Worm (Caenorhabditis elegans) whole organism, L4 larva: ENCODE measurements around the gene scrm-8.

ENCODE experiments used
- D1046.2 ChIP-seq: fragments of 200-800 bp; sonication (Bioruptor generic); IDR thresholded peaks from 2 replicates; pipeline ENCODE4 v1.3.6; 2022; ENCODE audit warnings: missing genetic modification characterization, missing compliant biosample characterization
- F49E8.2 ChIP-seq: sonication (generic microtip); optimal IDR thresholded peaks from 2 replicates; lab custom pipeline; 2016; ENCODE audit warnings: missing compliant biosample characterization, mild to moderate bottlenecking, missing genetic modification characterization, borderline replicate concordance
- T20F7.1 ChIP-seq: fragments of 200-800 bp; sonication (Bioruptor generic); optimal IDR thresholded peaks from 2 replicates; lab custom pipeline; 2018; ENCODE audit warnings: mild to moderate bottlenecking, missing genetic modification characterization, missing compliant biosample characterization
- T26A8.4 ChIP-seq: fragments of 200-800 bp; sonication (Bioruptor generic); IDR thresholded peaks from 2 replicates; pipeline ENCODE4 v1.3.6; 2022; ENCODE audit warnings: missing genetic modification characterization, missing compliant biosample characterization
- Y48G9A.11 ChIP-seq: fragments of 200-800 bp; sonication (Bioruptor generic); IDR thresholded peaks from 2 replicates; pipeline ENCODE4 v1.3.6; 2022; ENCODE audit warnings: missing genetic modification reagents, missing genetic modification characterization, missing compliant biosample characterization
- Y5F2A.4 ChIP-seq: fragments of 200-800 bp; sonication (Bioruptor generic); optimal IDR thresholded peaks from 2 replicates; lab custom pipeline; 2018; ENCODE audit warnings: mild to moderate bottlenecking, missing genetic modification characterization, missing compliant biosample characterization
- ama-1 ChIP-seq: fragments of 150-350 bp; optimal IDR thresholded peaks from 2 replicates; lab custom pipeline; 2014; ENCODE audit warnings: inconsistent platforms, mixed read lengths
- ceh-28 ChIP-seq: fragments of 150-350 bp; optimal IDR thresholded peaks from 2 replicates; lab custom pipeline; 2014; ENCODE audit warnings: missing biosample characterization, missing genetic modification reagents, missing genetic modification characterization
- ceh-32 ChIP-seq: sonication (generic microtip); optimal IDR thresholded peaks from 2 replicates; lab custom pipeline; 2016; ENCODE audit warnings: mild to moderate bottlenecking, missing genetic modification characterization, missing compliant biosample characterization; ENCODE audit not compliant: poor library complexity
- dmd-6 ChIP-seq: fragments of 200-800 bp; sonication (Bioruptor generic); IDR thresholded peaks from 2 replicates; pipeline ENCODE4 v1.3.6; 2022; ENCODE audit warnings: missing genetic modification reagents, missing genetic modification characterization, missing compliant biosample characterization
- dpl-1 ChIP-seq: fragments of 150-350 bp; optimal IDR thresholded peaks from 2 replicates; lab custom pipeline; 2014; ENCODE audit warnings: missing biosample characterization, missing genetic modification reagents, missing genetic modification characterization
- dve-1 ChIP-seq: sonication (generic microtip); optimal IDR thresholded peaks from 2 replicates; lab custom pipeline; 2017; ENCODE audit warnings: antibody characterized with exemption, mild to moderate bottlenecking, missing genetic modification characterization, missing compliant biosample characterization; ENCODE audit not compliant: insufficient read depth
- egl-27 ChIP-seq: sonication (generic microtip); optimal IDR thresholded peaks from 3 replicates; lab custom pipeline; 2017; ENCODE audit warnings: missing biosample characterization, missing genetic modification reagents, missing genetic modification characterization
- hmg-1.1 ChIP-seq: fragments of 200-800 bp; sonication (Bioruptor generic); IDR thresholded peaks from 2 replicates; pipeline ENCODE4 v1.3.6; 2022; ENCODE audit warnings: missing genetic modification reagents, missing genetic modification characterization, missing compliant biosample characterization
- lim-7 ChIP-seq: fragments of 200-800 bp; sonication (Bioruptor generic); IDR thresholded peaks from 2 replicates; pipeline ENCODE4 v1.3.6; 2022; ENCODE audit warnings: missing genetic modification characterization, missing compliant biosample characterization
- lin-15B ChIP-seq: fragments of 150-350 bp; sonication (generic microtip); optimal IDR thresholded peaks from 3 replicates; lab custom pipeline; 2014; ENCODE audit warnings: missing biosample characterization, missing genetic modification characterization
- lin-38 ChIP-seq: fragments of 200-800 bp; sonication (Bioruptor generic); IDR thresholded peaks from 2 replicates; pipeline ENCODE4 v1.3.6; 2022; ENCODE audit warnings: missing genetic modification reagents, missing genetic modification characterization, missing compliant biosample characterization
- lir-3 ChIP-seq: sonication (generic microtip); optimal IDR thresholded peaks from 2 replicates; lab custom pipeline; 2016; ENCODE audit warnings: mild to moderate bottlenecking, missing genetic modification characterization, missing compliant biosample characterization
- lsy-2 ChIP-seq, 2 experiments: fragments of 150-350 bp in 1 of 2; sonication (generic microtip) in 1 of 2; optimal IDR thresholded peaks; 2 replicates each; lab custom pipeline; 2014 to 2017; ENCODE audit warnings: missing biosample characterization in 2 of 2, missing genetic modification characterization in 2 of 2
- mdl-1 ChIP-seq, 2 experiments: fragments of 150-350 bp in 1 of 2; sonication (generic microtip) in 1 of 2; optimal IDR thresholded peaks; 2 replicates each; lab custom pipeline; 2014 to 2017; ENCODE audit warnings: missing biosample characterization in 2 of 2, missing genetic modification characterization in 2 of 2
- mes-2 ChIP-seq: sonication (generic microtip); optimal IDR thresholded peaks from 2 replicates; lab custom pipeline; 2016; ENCODE audit warnings: missing genotype, mild to moderate bottlenecking, missing genetic modification characterization, missing compliant biosample characterization; ENCODE audit not compliant: poor library complexity, severe bottlenecking
- mxl-2 ChIP-seq: fragments of 200-800 bp; sonication (Bioruptor generic); conservative IDR thresholded peaks from 2 replicates; pipeline ENCODE4 v1.3.6; 2022; ENCODE audit warnings: missing genetic modification reagents, missing genetic modification characterization, missing compliant biosample characterization
- nhr-11 ChIP-seq: fragments of 150-350 bp; optimal IDR thresholded peaks from 2 replicates; lab custom pipeline; 2014; ENCODE audit warnings: missing biosample characterization, missing genetic modification characterization
- nhr-111 ChIP-seq: fragments of 200-800 bp; sonication (Bioruptor generic); optimal IDR thresholded peaks from 2 replicates; lab custom pipeline; 2018; ENCODE audit warnings: mild to moderate bottlenecking, missing genetic modification characterization, missing compliant biosample characterization
- nhr-28 ChIP-seq: fragments of 150-350 bp; optimal IDR thresholded peaks from 2 replicates; lab custom pipeline; 2014; ENCODE audit warnings: missing biosample characterization, missing genetic modification characterization
- nhr-42 ChIP-seq: fragments of 200-800 bp; sonication (Bioruptor generic); IDR thresholded peaks from 2 replicates; pipeline ENCODE4 v1.3.6; 2022; ENCODE audit warnings: missing genetic modification characterization, missing compliant biosample characterization
- pqm-1 ChIP-seq: sonication (generic microtip); optimal IDR thresholded peaks from 2 replicates; lab custom pipeline; 2017; ENCODE audit warnings: missing biosample characterization, missing genetic modification characterization
- rbr-2 ChIP-seq: sonication (generic microtip); optimal IDR thresholded peaks from 2 replicates; lab custom pipeline; 2016; ENCODE audit warnings: missing genotype, missing genetic modification characterization, missing compliant biosample characterization
- snpc-1.2 ChIP-seq: fragments of 200-800 bp; sonication (Bioruptor generic); IDR thresholded peaks from 2 replicates; pipeline ENCODE4 v1.3.6; 2022; ENCODE audit warnings: missing genetic modification reagents, missing genetic modification characterization, missing compliant biosample characterization
- unc-39 ChIP-seq: sonication (generic microtip); optimal IDR thresholded peaks from 2 replicates; lab custom pipeline; 2017; ENCODE audit warnings: missing biosample characterization, missing genetic modification characterization
- vab-7 ChIP-seq: fragments of 200-800 bp; sonication (Bioruptor generic); IDR thresholded peaks from 2 replicates; pipeline ENCODE4 v1.3.6; 2022; ENCODE audit warnings: missing genetic modification reagents, missing genetic modification characterization, missing compliant biosample characterization
- zip-2 ChIP-seq: fragments of 150-350 bp; optimal IDR thresholded peaks from 2 replicates; lab custom pipeline; 2014; ENCODE audit warnings: missing biosample characterization, missing genetic modification characterization
- ztf-11 ChIP-seq: fragments of 150-350 bp; optimal IDR thresholded peaks from 2 replicates; lab custom pipeline; 2014; ENCODE audit warnings: missing biosample characterization, missing genetic modification characterization

scrm-8 gene

DNA sequence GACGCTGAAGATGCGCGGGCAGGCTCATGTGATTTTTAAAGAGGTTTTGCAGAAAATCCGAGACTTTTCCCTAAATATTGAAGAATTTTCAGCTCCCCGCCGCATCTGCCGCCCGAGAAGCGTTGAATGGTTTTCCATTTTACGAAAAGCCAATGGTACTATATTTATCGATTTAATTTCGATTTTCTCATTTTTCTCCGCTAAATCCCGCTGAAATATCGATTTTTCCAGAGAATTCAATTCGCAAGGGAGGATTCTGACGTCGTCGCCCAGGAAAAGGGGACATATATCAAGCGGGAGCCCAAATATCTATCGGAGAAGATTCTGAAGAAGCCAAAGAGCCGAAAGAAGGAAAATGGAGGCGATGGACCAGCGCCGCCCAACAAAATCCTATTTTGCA lies 7.8 kb downstream of the scrm-8 start:
- peak; percentile 52 for TF ChIP-seq ceh-28 (tag; lab: Kevin White, UChicago)
- 0 out of 2 replicates have a peak, but pooled peaks have one; percentile 28 for TF ChIP-seq lim-7 (GFP tag; lab: Robert Waterston, UW)
- no peak for TF ChIP-seq nhr-11 (tag; lab: Kevin White, UChicago)
- TF ChIP-seq, all 104 proteins: peak for 2

DNA sequence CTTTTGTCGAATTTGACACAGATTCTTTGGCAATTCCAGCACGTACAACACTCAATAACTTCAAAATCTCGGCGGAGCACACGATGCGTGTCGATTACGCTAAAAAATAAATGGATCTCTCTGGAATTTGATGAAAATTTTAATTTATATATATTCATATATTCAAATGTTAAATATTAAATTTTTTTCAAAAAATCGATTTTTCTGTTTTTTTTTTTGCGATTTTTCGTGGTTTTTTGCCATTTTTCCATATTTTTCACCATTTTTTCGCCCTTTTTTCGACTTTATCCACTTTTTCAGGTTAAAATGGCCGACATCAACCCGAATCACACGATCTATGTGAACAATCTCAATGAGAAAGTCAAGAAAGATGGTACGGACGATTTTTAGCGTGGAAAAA lies 9.3 kb downstream of the scrm-8 start, which contains the start of gene rnp-3:
Gene rnp-3, plus strand, starts transcription at position 301 of the 400 bp plus-strand sequence.
- TF ChIP-seq dve-1 (no peak), D1046.2 (GFP tag; lab: Robert Waterston, UW) (no peak), nhr-111 (GFP tag; lab: Kevin White, UChicago) (no peak), ama-1 (lab: Kevin White, UChicago) (no peak), dpl-1 (GFP tag; lab: Kevin White, UChicago) (no peak), dmd-6 (GFP tag; lab: Robert Waterston, UW) (no peak), lir-3 (tag; lab: Kevin White, UChicago) (no peak), nhr-42 (GFP tag; lab: Robert Waterston, UW) (no peak), mes-2 (no peak), ztf-11 (no peak), mxl-2 (GFP tag; lab: Robert Waterston, UW) (no peak), mdl-1 (tag; optimal IDR thresholded peaks at IDR 0.05; lab: Kevin White, UChicago) (no peak)

DNA sequence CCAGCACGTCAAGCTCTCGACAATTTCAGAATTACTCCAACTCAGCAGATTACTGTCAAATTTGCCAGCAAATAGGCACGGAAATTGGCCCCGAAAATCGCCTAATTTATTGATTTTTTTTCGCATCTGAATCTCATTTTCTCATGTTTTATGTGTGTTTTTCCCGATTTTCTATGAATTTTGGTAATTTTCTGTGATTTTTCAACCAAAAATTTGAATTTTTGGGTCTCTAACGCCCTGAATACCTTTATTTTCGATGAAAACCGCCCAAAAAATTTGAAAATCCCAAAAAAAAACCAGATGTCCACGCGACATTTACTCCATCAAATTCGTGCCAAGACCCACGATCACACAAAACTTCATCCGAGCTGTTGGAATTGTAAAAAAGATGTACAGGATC lies 11.6 kb downstream of the scrm-8 start, which contains the start of gene dnj-15:
Gene dnj-15, plus strand, starts transcription at position 301 of the 400 bp plus-strand sequence.
- TF ChIP-seq Y5F2A.4 (GFP tag; lab: Kevin White, UChicago) (no peak), ceh-32 (tag; lab: Kevin White, UChicago) (no peak), mes-2 (no peak), pqm-1 (no peak), vab-7 (GFP tag; lab: Robert Waterston, UW) (no peak), dve-1 (no peak), ztf-11 (no peak), lsy-2 (tag; optimal IDR thresholded peaks at IDR 0.05; lab: Kevin White, UChicago) (no peak), T26A8.4 (GFP tag; lab: Robert Waterston, UW) (no peak), lin-15B (tag; lab: Kevin White, UChicago) (no peak), T20F7.1 (GFP tag; lab: Kevin White, UChicago) (no peak), nhr-28 (no peak), snpc-1.2 (GFP tag; lab: Robert Waterston, UW) (no peak), unc-39 (tag; lab: Kevin White, UChicago) (no peak), egl-27 (no peak), hmg-1.1 (no peak), zip-2 (tag; lab: Kevin White, UChicago) (no peak)

DNA sequence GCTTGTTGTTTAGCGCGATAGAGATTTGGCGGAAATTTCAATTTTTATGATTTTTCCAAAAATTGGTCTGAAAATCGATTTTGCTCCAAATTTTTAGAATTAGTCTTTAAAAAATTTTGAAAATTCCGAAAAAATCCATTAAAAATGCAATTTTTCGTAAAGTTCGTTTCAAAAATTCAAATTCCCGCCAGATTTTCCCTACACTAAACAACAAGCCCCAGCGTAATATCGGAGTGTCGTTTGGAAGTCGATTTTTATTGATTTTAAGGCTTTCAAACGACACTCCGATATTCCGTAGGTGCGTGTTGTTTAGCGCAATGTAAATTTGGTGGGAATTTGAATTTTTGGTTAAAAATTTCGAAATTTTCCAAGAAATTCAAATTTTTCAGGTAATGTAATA lies 12.2 kb downstream of the scrm-8 start:
- TF ChIP-seq T20F7.1 (GFP tag; lab: Kevin White, UChicago), result peak; percentile 19
- no peak for TF ChIP-seq rbr-2 (tag; lab: Kevin White, UChicago)
- peak; percentile 97 for TF ChIP-seq Y48G9A.11
- TF ChIP-seq lin-38 (GFP tag; lab: Robert Waterston, UW), result peak; percentile 25; the same call in 1 of the 2 replicates
- TF ChIP-seq F49E8.2 (tag; lab: Kevin White, UChicago), result peak; percentile 71
- no peak for TF ChIP-seq mxl-2 (GFP tag; lab: Robert Waterston, UW)

DNA sequence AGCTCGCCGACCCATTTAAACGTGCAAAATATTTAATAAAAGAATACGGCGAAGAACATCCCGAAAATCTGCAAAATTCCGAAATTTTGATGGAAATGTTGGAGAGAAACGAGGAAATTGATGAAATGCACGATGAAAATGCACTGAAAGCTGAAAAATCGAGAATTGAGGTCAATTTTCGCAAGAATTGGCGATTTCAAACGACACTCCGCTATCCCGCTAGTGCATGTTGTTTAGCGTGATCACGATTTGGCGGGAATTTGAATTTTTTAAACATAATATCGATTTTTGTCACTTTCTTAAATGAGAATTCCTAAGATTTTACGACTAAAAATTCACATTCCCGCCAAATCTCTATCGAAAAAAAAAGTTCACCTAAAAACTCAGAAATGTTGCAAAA lies 13.1 kb downstream of the scrm-8 start:
- TF ChIP-seq Y48G9A.11 (peak; percentile 89), nhr-11 (tag; lab: Kevin White, UChicago) (no peak)
